Worm (Caenorhabditis elegans): ENCODE results near the gene mec-17.

ce11 chrIV:7967006-7967405, 20.0 kb downstream of the mec-17 start, which contains the start of gene F57H12.5:
- TF ChIP-seq pha-4 (tag; optimal IDR thresholded peaks at IDR 0.05): no peak
- no peak for TF ChIP-seq unc-55 (GFP tag; optimal IDR thresholded peaks at IDR 0.05)
- no peak for TF ChIP-seq ceh-48 (tag; optimal IDR thresholded peaks at IDR 0.05)
- no peak for TF ChIP-seq ceh-45 (GFP tag; IDR thresholded peaks at IDR 0.05)
- no peak for TF ChIP-seq ama-1 (optimal IDR thresholded peaks at IDR 0.05)
- TF ChIP-seq sox-2 (GFP tag; IDR thresholded peaks at IDR 0.05): no peak
- no peak for TF ChIP-seq pag-3 (tag; optimal IDR thresholded peaks at IDR 0.05; ENCODE audit: borderline replicate concordance)
- TF ChIP-seq dmd-4 (tag; optimal IDR thresholded peaks at IDR 0.05; ENCODE audit: borderline replicate concordance): no peak
- no peak for TF ChIP-seq ceh-24 (tag; optimal IDR thresholded peaks at IDR 0.05)
- TF ChIP-seq lin-11 (tag; optimal IDR thresholded peaks at IDR 0.05): no peak
